Worm (Caenorhabditis elegans): ENCODE results near the gene C25G6.1.

DNA sequence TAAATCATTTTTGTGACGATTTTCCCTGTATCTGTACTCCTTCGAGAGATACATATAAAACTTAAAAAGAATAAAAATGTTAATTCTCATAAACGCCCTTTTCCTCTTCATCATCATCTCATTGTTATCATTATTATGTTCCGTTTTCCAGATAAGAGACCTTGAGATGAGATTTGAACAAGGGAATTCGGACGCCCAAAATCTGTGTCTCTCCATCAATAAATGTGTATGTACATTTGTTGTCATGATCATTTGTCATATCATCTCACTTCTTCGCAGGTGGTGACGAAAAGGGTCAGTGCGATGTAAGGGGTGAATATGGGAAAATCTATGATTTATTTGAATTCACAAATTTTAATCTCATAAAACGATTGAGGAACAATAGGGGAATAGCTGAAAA is 38.6 kb upstream of the C25G6.1 start:
- no peak for TF ChIP-seq unc-62 (GFP tag; optimal IDR thresholded peaks at IDR 0.05)
- no peak for TF ChIP-seq mml-1 (tag; optimal IDR thresholded peaks at IDR 0.05)
- TF ChIP-seq nhr-237 (tag; optimal IDR thresholded peaks at IDR 0.05) = no peak
- no peak for TF ChIP-seq zag-1 (tag; optimal IDR thresholded peaks at IDR 0.05)
- no peak for TF ChIP-seq egl-27 (tag; optimal IDR thresholded peaks at IDR 0.05)

All from whole organism, L3 larva.